Worm (Caenorhabditis elegans): Measurements from ENCODE around the gene K08E4.3.

DNA sequence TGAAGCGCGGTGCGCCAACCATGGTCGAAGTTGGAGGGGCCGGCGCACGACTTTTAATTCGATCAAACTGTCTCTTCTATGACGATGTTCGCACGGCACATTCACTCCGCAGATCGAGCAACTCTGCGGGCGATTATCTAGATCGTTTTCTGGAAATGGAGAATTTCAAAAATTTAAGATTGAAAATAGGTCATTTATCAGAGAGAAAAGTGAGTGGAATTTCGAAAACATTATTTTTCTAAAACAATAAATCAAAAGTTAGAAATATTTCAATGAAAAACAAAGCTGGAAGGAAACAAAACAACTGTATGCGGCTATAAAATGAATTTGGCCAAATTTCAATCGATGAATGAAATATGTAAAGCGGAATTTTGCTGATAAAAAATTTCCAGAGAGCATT is 46.7 kb upstream of the K08E4.3 start, which contains the start of the genes ZK617.26 and unc-22:
- no peak for TF ChIP-seq fos-1 (tag; optimal IDR thresholded peaks at IDR 0.05)
- no peak for TF ChIP-seq elt-3 (tag; optimal IDR thresholded peaks at IDR 0.05)
- no peak for TF ChIP-seq snpc-4 (tag; optimal IDR thresholded peaks at IDR 0.05)
- no peak for TF ChIP-seq ama-1 (optimal IDR thresholded peaks at IDR 0.05)
- no peak for TF ChIP-seq ztf-11 (tag; optimal IDR thresholded peaks at IDR 0.05)
- TF ChIP-seq alr-1 (tag; optimal IDR thresholded peaks at IDR 0.05; ENCODE audit: borderline replicate concordance): no peak
- no peak for TF ChIP-seq aly-2 (tag; optimal IDR thresholded peaks at IDR 0.05)
- TF ChIP-seq sptf-1 (tag; optimal IDR thresholded peaks at IDR 0.05): no peak
- no peak for TF ChIP-seq nhr-76 (tag; optimal IDR thresholded peaks at IDR 0.05)
- TF ChIP-seq lin-39 (tag; optimal IDR thresholded peaks at IDR 0.05): no peak
- no peak for TF ChIP-seq lin-35 (GFP tag; optimal IDR thresholded peaks at IDR 0.05)
- no peak for TF ChIP-seq jun-1 (tag; optimal IDR thresholded peaks at IDR 0.05)
- no peak for TF ChIP-seq nhr-12 (tag; optimal IDR thresholded peaks at IDR 0.05)
- no peak for TF ChIP-seq tbx-2 (tag; optimal IDR thresholded peaks at IDR 0.05)
